Fruit fly (Drosophila melanogaster) whole organism, prepupa: ENCODE results near the gene dUTPase.

Experiments used
- CG1621 ChIP-seq: fragments of 200-800 bp; sonication (Bioruptor generic); optimal IDR thresholded peaks from 3 replicates; lab custom pipeline; 2018; ENCODE audit warnings: missing biosample characterization, mild to moderate bottlenecking, missing genetic modification characterization
- CG6792 ChIP-seq: fragments of 200-800 bp; sonication (Bioruptor generic); optimal IDR thresholded peaks from 3 replicates; lab custom pipeline; 2016; ENCODE audit warnings: missing biosample characterization, missing genetic modification characterization
- CG8319 ChIP-seq: fragments of 200-800 bp; sonication (Bioruptor generic); optimal IDR thresholded peaks from 3 replicates; lab custom pipeline; 2016; ENCODE audit warnings: missing biosample characterization, missing genetic modification characterization
- Eip93F ChIP-seq: fragments of 200-800 bp; sonication (Bioruptor generic); optimal IDR thresholded peaks from 2 replicates; lab custom pipeline; 2016; ENCODE audit warnings: missing biosample characterization, mild to moderate bottlenecking, missing genetic modification characterization
- Ets21C ChIP-seq: fragments of 200-800 bp; sonication (Bioruptor generic); optimal IDR thresholded peaks from 3 replicates; lab custom pipeline; 2016; ENCODE audit warnings: missing biosample characterization, missing genetic modification characterization
- Hr4 ChIP-seq: fragments of 200-800 bp; sonication (Bioruptor generic); optimal IDR thresholded peaks from 3 replicates; lab custom pipeline; 2016; ENCODE audit warnings: missing biosample characterization, missing genetic modification characterization
- Sox102F ChIP-seq: fragments of 200-800 bp; sonication (Bioruptor generic); optimal IDR thresholded peaks from 2 replicates; lab custom pipeline; 2016; ENCODE audit warnings: missing biosample characterization, mild to moderate bottlenecking, missing genetic modification characterization
- acj6 ChIP-seq: fragments of 200-800 bp; sonication (Bioruptor generic); optimal IDR thresholded peaks from 3 replicates; lab custom pipeline; 2016; ENCODE audit warnings: missing biosample characterization, missing genetic modification characterization
- dac ChIP-seq: fragments of 200-800 bp; sonication (Bioruptor generic); optimal IDR thresholded peaks from 2 replicates; lab custom pipeline; 2017; ENCODE audit warnings: missing biosample characterization, mild to moderate bottlenecking, missing genetic modification characterization
- eg ChIP-seq: fragments of 200-800 bp; sonication (Bioruptor generic); IDR thresholded peaks from 3 replicates; pipeline ENCODE4 v1.3.6; 2022; ENCODE audit warnings: missing biosample characterization, missing genetic modification characterization
- lz ChIP-seq: fragments of 200-800 bp; sonication (Bioruptor generic); optimal IDR thresholded peaks from 3 replicates; lab custom pipeline; 2016; ENCODE audit warnings: missing biosample characterization, missing genetic modification characterization
- net ChIP-seq: fragments of 200-800 bp; sonication (Bioruptor generic); optimal IDR thresholded peaks from 3 replicates; lab custom pipeline; 2016; ENCODE audit warnings: missing biosample characterization, missing genetic modification characterization
- svp ChIP-seq: fragments of 200-800 bp; sonication (Bioruptor generic); peaks from one replicate; lab custom pipeline; 2016; ENCODE audit warnings: missing biosample characterization, missing genetic modification characterization

DNA sequence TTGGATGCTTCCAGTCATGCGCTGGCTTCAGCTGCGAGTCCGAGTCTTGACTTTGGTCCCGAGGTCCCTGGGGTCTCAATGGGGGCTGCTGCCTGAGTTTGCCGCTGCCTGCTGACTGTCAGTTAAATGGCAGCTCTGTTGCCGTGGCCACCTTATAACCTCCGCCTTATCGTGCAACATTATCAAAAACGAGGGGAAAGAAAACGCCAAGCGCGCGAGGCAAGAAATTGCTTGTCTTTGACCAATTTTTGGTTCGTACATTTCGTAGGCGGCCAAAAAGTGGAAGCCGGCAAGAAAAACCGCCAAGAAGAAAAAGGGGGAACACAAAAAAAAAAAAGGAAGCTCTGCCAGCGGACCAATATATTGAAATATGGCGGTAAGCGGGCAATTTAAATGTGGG lies 12.8 kb downstream of the dUTPase start:
- TF ChIP-seq svp (GFP tag; lab: Kevin White, UChicago): peak; percentile 73
- no peak for TF ChIP-seq Eip93F (GFP tag; lab: Kevin White, UChicago)
- TF ChIP-seq dac (GFP tag; lab: Kevin White, UChicago): no peak
- TF ChIP-seq Hr4: no peak
- TF ChIP-seq lz: no peak
- TF ChIP-seq acj6 (GFP tag; lab: Kevin White, UChicago): no peak
- TF ChIP-seq net: no peak
- TF ChIP-seq CG1621 (tag; lab: Kevin White, UChicago): no peak
- no peak for TF ChIP-seq Sox102F (GFP tag; lab: Kevin White, UChicago)
- TF ChIP-seq CG6792: no peak
- TF ChIP-seq CG8319 (GFP tag; lab: Kevin White, UChicago): no peak
- no peak for TF ChIP-seq Ets21C (GFP tag; lab: Kevin White, UChicago)
- TF ChIP-seq eg (GFP tag; lab: Robert Waterston, UW): no peak
